ENCODE assay signal across 5 fruit fly cellular contexts in the genomic region with DNA sequence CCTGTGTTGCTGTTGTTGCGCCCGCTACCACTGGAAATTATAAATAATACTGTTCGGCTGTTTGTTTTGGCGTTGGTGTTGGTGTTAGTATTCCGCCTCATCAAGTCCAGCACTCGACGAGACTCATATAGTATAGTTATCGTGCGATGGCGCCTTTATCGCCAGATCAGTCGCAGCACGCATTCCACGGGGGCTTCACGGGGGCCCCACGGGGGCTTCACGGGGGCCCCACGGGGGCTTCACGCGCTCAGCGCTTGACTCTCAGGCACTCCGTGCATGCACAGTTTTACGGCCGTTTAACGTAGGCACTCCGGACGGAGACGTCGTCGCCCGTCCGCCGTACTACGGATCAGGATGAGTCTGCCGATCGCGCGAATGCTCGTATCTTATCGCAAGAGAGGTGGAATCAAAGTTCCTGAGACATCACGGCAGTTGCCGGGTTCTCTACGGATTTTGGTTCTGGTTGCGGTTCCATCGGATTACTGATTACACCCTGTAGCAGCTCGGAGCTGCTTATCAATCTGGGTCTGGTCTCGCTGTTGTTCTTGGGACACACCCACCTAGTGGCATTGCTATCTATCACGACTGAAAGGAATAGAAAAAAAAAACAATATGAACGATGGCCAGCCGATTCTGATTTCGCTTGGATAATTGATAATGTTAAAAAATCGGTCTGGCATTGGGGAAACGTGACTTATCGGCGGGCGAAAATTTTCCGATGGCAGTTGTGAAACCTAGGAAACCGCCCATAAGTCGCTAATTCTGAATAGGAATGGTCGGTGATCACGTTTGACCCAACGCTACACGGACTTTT.
TF ChIP-seq lines count a peak whose summit lies in the region.

No protein-coding gene starts in this region.

- no peak for TF ChIP-seq CTCF in whole organism, embryonic (GFP tag; optimal IDR thresholded peaks at IDR 0.05; lab: Kevin White, UChicago)

TF ChIP-seq in whole organism, adult, 20 proteins besides CTCF, POLR2A, EP300 and RAD21 (continues in another document):
- TF ChIP-seq cnc (optimal IDR thresholded peaks at IDR 0.05; lab: Kevin White, UChicago): no peak
- peak; percentile 54 for TF ChIP-seq CG12768 (GFP tag; optimal IDR thresholded peaks at IDR 0.05; lab: Kevin White, UChicago)
- no peak for TF ChIP-seq ovo (GFP tag; optimal IDR thresholded peaks at IDR 0.05; lab: Kevin White, UChicago)
- peak; percentile 47 for TF ChIP-seq Clk (GFP tag; optimal IDR thresholded peaks at IDR 0.05; lab: Kevin White, UChicago)
- TF ChIP-seq toe (GFP tag; optimal IDR thresholded peaks at IDR 0.05; lab: Kevin White, UChicago): no peak
- peak; percentile 87 for TF ChIP-seq kay (GFP tag; lab: Kevin White, UChicago; ENCODE audit: borderline replicate concordance)
- TF ChIP-seq CG33017 (tag; optimal IDR thresholded peaks at IDR 0.05; lab: Kevin White, UChicago): peak; percentile 20
- TF ChIP-seq cic (GFP tag; optimal IDR thresholded peaks at IDR 0.05; lab: Kevin White, UChicago): peak; percentile 97
- TF ChIP-seq Hr96 (GFP tag; optimal IDR thresholded peaks at IDR 0.05; lab: Kevin White, UChicago): peak; percentile 16
- TF ChIP-seq CG7045 (GFP tag; optimal IDR thresholded peaks at IDR 0.05; lab: Kevin White, UChicago): peak; percentile 43
- no peak for TF ChIP-seq pad (GFP tag; optimal IDR thresholded peaks at IDR 0.05; lab: Kevin White, UChicago)
- peak; percentile 39 for TF ChIP-seq Mnt (GFP tag; optimal IDR thresholded peaks at IDR 0.05; lab: Kevin White, UChicago)
- TF ChIP-seq CG7101 (tag; optimal IDR thresholded peaks at IDR 0.05; lab: Kevin White, UChicago): peak; percentile 6
- no peak for TF ChIP-seq CG5204 (GFP tag; optimal IDR thresholded peaks at IDR 0.05; lab: Kevin White, UChicago)
- TF ChIP-seq Crg-1 (GFP tag; optimal IDR thresholded peaks at IDR 0.05; lab: Kevin White, UChicago): no peak
- TF ChIP-seq tj (GFP tag; optimal IDR thresholded peaks at IDR 0.05; lab: Kevin White, UChicago): no peak

TF ChIP-seq in whole organism, embryonic, 481 proteins besides CTCF, POLR2A, EP300 and RAD21 (continues in another document):
- TF ChIP-seq dysf (GFP tag; IDR thresholded peaks at IDR 0.05; lab: Robert Waterston, UW): no peak
- peak; percentile 0 for TF ChIP-seq CG1233 (GFP tag; optimal IDR thresholded peaks at IDR 0.05; lab: Kevin White, UChicago)
- TF ChIP-seq sima (GFP tag; optimal IDR thresholded peaks at IDR 0.05; lab: Kevin White, UChicago): no peak
- TF ChIP-seq CG13296 (GFP tag; optimal IDR thresholded peaks at IDR 0.05; lab: Kevin White, UChicago): peak; percentile 24
- no peak for TF ChIP-seq Dad (GFP tag; optimal IDR thresholded peaks at IDR 0.05; lab: Kevin White, UChicago)
- TF ChIP-seq CG42726 (GFP tag; IDR thresholded peaks at IDR 0.05; lab: Robert Waterston, UW; ENCODE audit: partially characterized antibody): no peak
- TF ChIP-seq Dip3 (GFP tag; optimal IDR thresholded peaks at IDR 0.05; lab: Kevin White, UChicago): no peak
- TF ChIP-seq CG12769 (tag; optimal IDR thresholded peaks at IDR 0.05; lab: Kevin White, UChicago): peak; percentile 49
- no peak for TF ChIP-seq usp (GFP tag; optimal IDR thresholded peaks at IDR 0.05; lab: Kevin White, UChicago)
- no peak for TF ChIP-seq pan (optimal IDR thresholded peaks at IDR 0.05; lab: Kevin White, UChicago)
- TF ChIP-seq pan (GFP tag; optimal IDR thresholded peaks at IDR 0.05 in 1 of 2, IDR thresholded peaks at IDR 0.05 in 1 of 2): peak in 1 of 2 experiments; percentile 22
- peak; percentile 2 for TF ChIP-seq CG9437 (GFP tag; optimal IDR thresholded peaks at IDR 0.05; lab: Kevin White, UChicago)
- no peak for TF ChIP-seq CG13775 (GFP tag; optimal IDR thresholded peaks at IDR 0.05; lab: Kevin White, UChicago)
- TF ChIP-seq lab (GFP tag; optimal IDR thresholded peaks at IDR 0.05; lab: Kevin White, UChicago): peak; percentile 76
- TF ChIP-seq Doc3 (GFP tag; IDR thresholded peaks at IDR 0.05; lab: Robert Waterston, UW; ENCODE audit: partially characterized antibody): no peak
- TF ChIP-seq CG10366 (GFP tag; IDR thresholded peaks at IDR 0.05; lab: Robert Waterston, UW): peak; percentile 71

TF ChIP-seq in whole organism, prepupa, 60 proteins besides CTCF, POLR2A, EP300 and RAD21 (continues in another document):
- peak; percentile 40 for TF ChIP-seq CG1621 (tag; optimal IDR thresholded peaks at IDR 0.05; lab: Kevin White, UChicago)
- no peak for TF ChIP-seq CG11762 (GFP tag; optimal IDR thresholded peaks at IDR 0.05; lab: Kevin White, UChicago; ENCODE audit: insufficient read depth)
- TF ChIP-seq fkh (GFP tag; optimal IDR thresholded peaks at IDR 0.05; lab: Kevin White, UChicago): peak; percentile 21
- peak; percentile 18 for TF ChIP-seq CG3919 (GFP tag; optimal IDR thresholded peaks at IDR 0.05; lab: Kevin White, UChicago)
- TF ChIP-seq Lpt (GFP tag; optimal IDR thresholded peaks at IDR 0.05; lab: Kevin White, UChicago): no peak
- TF ChIP-seq Hr39 (GFP tag; optimal IDR thresholded peaks at IDR 0.05; lab: Kevin White, UChicago): no peak
- TF ChIP-seq CG6792 (GFP tag; optimal IDR thresholded peaks at IDR 0.05; lab: Kevin White, UChicago): no peak
- TF ChIP-seq Hr38 (GFP tag; optimal IDR thresholded peaks at IDR 0.05; lab: Kevin White, UChicago): no peak
- no peak for TF ChIP-seq CG3032 (tag; optimal IDR thresholded peaks at IDR 0.05; lab: Kevin White, UChicago)
- TF ChIP-seq Smox (GFP tag; optimal IDR thresholded peaks at IDR 0.05; lab: Kevin White, UChicago): no peak
- TF ChIP-seq Eip78C (GFP tag; lab: Kevin White, UChicago): peak; percentile 73
- TF ChIP-seq svp (GFP tag; lab: Kevin White, UChicago): peak; percentile 97
- TF ChIP-seq CG8319 (GFP tag; optimal IDR thresholded peaks at IDR 0.05; lab: Kevin White, UChicago): no peak
- TF ChIP-seq Eip75B (GFP tag; optimal IDR thresholded peaks at IDR 0.05; lab: Kevin White, UChicago): no peak
- no peak for TF ChIP-seq CG8119 (GFP tag; IDR thresholded peaks at IDR 0.05; lab: Robert Waterston, UW)
- TF ChIP-seq esn (GFP tag; optimal IDR thresholded peaks at IDR 0.05; lab: Kevin White, UChicago): peak; percentile 11
- TF ChIP-seq CG6163 (GFP tag; IDR thresholded peaks at IDR 0.05; lab: Robert Waterston, UW): peak; percentile 32; the same call in 1 of the 3 replicates
- no peak for TF ChIP-seq dac (GFP tag; optimal IDR thresholded peaks at IDR 0.05; lab: Kevin White, UChicago)

TF ChIP-seq in whole organism, pupa, 21 proteins besides CTCF, POLR2A, EP300 and RAD21 (continues in another document):
- peak; percentile 63 for TF ChIP-seq EcR (GFP tag; optimal IDR thresholded peaks at IDR 0.05; lab: Kevin White, UChicago)
- no peak for TF ChIP-seq CG34367 (tag; optimal IDR thresholded peaks at IDR 0.05; lab: Kevin White, UChicago)
- peak; percentile 31 for TF ChIP-seq CG13204 (GFP tag; optimal IDR thresholded peaks at IDR 0.05; lab: Kevin White, UChicago)
- no peak for TF ChIP-seq CG8301 (tag; optimal IDR thresholded peaks at IDR 0.05; lab: Kevin White, UChicago)
- 0 out of 2 replicates have a peak, but pooled peaks have one; percentile 20 for TF ChIP-seq CG32121 (GFP tag; IDR thresholded peaks at IDR 0.05; lab: Robert Waterston, UW)
- no peak; the same call in 2 of the 3 replicates for TF ChIP-seq CG4496 (GFP tag; IDR thresholded peaks at IDR 0.05; lab: Robert Waterston, UW)
- no peak for TF ChIP-seq CG9948 (tag; optimal IDR thresholded peaks at IDR 0.05; lab: Kevin White, UChicago)
- TF ChIP-seq CG15710 (tag; optimal IDR thresholded peaks at IDR 0.05; lab: Kevin White, UChicago): no peak
- TF ChIP-seq CG14655 (GFP tag; optimal IDR thresholded peaks at IDR 0.05; lab: Kevin White, UChicago): peak; percentile 1
- TF ChIP-seq fd96Ca (GFP tag; IDR thresholded peaks at IDR 0.05; lab: Robert Waterston, UW): peak; percentile 17; the same call in 1 of the 3 replicates
- TF ChIP-seq CG10348 (GFP tag; IDR thresholded peaks at IDR 0.05; lab: Robert Waterston, UW): no peak
- TF ChIP-seq CG8159 (tag; optimal IDR thresholded peaks at IDR 0.05; lab: Kevin White, UChicago): no peak
- TF ChIP-seq CG12605 (GFP tag; IDR thresholded peaks at IDR 0.05; lab: Robert Waterston, UW): no peak
- TF ChIP-seq gl (tag; optimal IDR thresholded peaks at IDR 0.05; lab: Kevin White, UChicago): no peak
- TF ChIP-seq Pif1B (GFP tag; optimal IDR thresholded peaks at IDR 0.05; lab: Kevin White, UChicago): no peak
- no peak for TF ChIP-seq Ets98B (GFP tag; IDR thresholded peaks at IDR 0.05; lab: Robert Waterston, UW)
- TF ChIP-seq Pif1A (GFP tag; optimal IDR thresholded peaks at IDR 0.05; lab: Kevin White, UChicago): no peak
- no peak for TF ChIP-seq D1 (tag; optimal IDR thresholded peaks at IDR 0.05; lab: Kevin White, UChicago)
- TF ChIP-seq CG17806 (tag; optimal IDR thresholded peaks at IDR 0.05; lab: Kevin White, UChicago): no peak

TF ChIP-seq in whole organism, wandering third instar larva, 38 proteins besides CTCF, POLR2A, EP300 and RAD21 (continues in another document):
- TF ChIP-seq Hnf4 (GFP tag; optimal IDR thresholded peaks at IDR 0.05; lab: Kevin White, UChicago) (peak; percentile 40), CrebA (GFP tag; optimal IDR thresholded peaks at IDR 0.05; lab: Kevin White, UChicago; ENCODE audit: borderline replicate concordance) (no peak), jim (GFP tag; optimal IDR thresholded peaks at IDR 0.05; lab: Kevin White, UChicago) (no peak), Dif (GFP tag; optimal IDR thresholded peaks at IDR 0.05; lab: Kevin White, UChicago; ENCODE audit: partially characterized antibody) (no peak), brk (GFP tag; optimal IDR thresholded peaks at IDR 0.05; lab: Kevin White, UChicago) (no peak), N (GFP tag; optimal IDR thresholded peaks at IDR 0.05; lab: Kevin White, UChicago) (peak; percentile 2), Hr83 (GFP tag; optimal IDR thresholded peaks at IDR 0.05; lab: Kevin White, UChicago; ENCODE audit: poor library complexity, severe bottlenecking) (no peak), rgr (GFP tag; optimal IDR thresholded peaks at IDR 0.05; lab: Kevin White, UChicago) (peak; percentile 44), ey (GFP tag; optimal IDR thresholded peaks at IDR 0.05; lab: Kevin White, UChicago) (peak; percentile 12), br (GFP tag; optimal IDR thresholded peaks at IDR 0.05; lab: Kevin White, UChicago) (peak; percentile 37), Dfd (GFP tag; optimal IDR thresholded peaks at IDR 0.05; lab: Kevin White, UChicago) (no peak), Sp1 (GFP tag; optimal IDR thresholded peaks at IDR 0.05; lab: Kevin White, UChicago) (peak; percentile 31), sage (GFP tag; optimal IDR thresholded peaks at IDR 0.05; lab: Kevin White, UChicago) (no peak), Mio (GFP tag; optimal IDR thresholded peaks at IDR 0.05; lab: Kevin White, UChicago) (peak; percentile 73), usp (GFP tag; optimal IDR thresholded peaks at IDR 0.05; lab: Kevin White, UChicago) (no peak), dmrt93B (GFP tag; optimal IDR thresholded peaks at IDR 0.05; lab: Kevin White, UChicago) (no peak), Hr78 (GFP tag; optimal IDR thresholded peaks at IDR 0.05; lab: Kevin White, UChicago) (no peak), CG9705 (GFP tag; optimal IDR thresholded peaks at IDR 0.05; lab: Kevin White, UChicago) (no peak), CG32264 (GFP tag; optimal IDR thresholded peaks at IDR 0.05; lab: Kevin White, UChicago) (no peak), dsf (GFP tag; optimal IDR thresholded peaks at IDR 0.05; lab: Kevin White, UChicago; ENCODE audit: borderline replicate concordance) (no peak), sv (GFP tag; optimal IDR thresholded peaks at IDR 0.05; lab: Kevin White, UChicago) (no peak)
